Fruit fly (Drosophila melanogaster): ENCODE results near the gene CG9192.
"Not testable (repeated sequence)": the region's sequence is repeated elsewhere in the genome, so short reads cannot be mapped to it uniquely, and the experiment has no call there.

The CG9192 gene

DNA sequence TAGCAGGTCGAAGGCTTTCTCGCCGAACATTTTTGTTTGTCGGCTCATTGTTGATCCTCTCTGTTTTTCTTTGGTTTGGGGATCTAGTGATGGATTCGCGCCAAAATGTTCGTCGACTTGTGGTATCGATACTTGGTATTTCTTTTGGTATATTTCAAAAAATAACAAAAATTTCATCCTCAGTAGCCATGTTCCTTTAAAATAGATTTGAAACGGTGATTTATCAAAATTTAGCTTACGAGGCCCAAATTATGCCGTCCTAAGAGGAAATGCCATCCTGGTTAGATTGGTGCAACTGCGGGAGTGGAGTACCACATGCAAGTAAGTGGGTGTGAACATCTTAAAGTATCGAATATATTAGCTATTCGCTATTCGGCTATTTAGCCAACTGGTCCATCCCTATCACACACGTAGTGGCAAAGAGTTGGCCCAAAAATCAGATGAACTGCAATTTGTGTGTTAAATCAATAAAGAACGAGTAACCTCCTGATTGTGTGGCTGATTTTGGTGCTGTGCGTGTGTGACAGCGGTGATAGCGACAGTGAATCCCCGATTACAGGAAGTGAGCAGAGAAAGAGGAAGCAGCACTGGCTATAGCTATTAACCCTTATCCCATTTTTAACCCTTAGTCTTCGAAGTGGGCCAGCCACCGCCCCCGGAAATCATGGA lies 9.6 kb upstream of the CG9192 start, which contains the start of the genes Psf1 and Sac1 (continued):
- no peak for TF ChIP-seq Smox (GFP tag; optimal IDR thresholded peaks at IDR 0.05)
- TF ChIP-seq Gug (GFP tag; IDR thresholded peaks at IDR 0.05), result no peak
- no peak for TF ChIP-seq Lpt (GFP tag; optimal IDR thresholded peaks at IDR 0.05)
- no peak for TF ChIP-seq CG8632 (GFP tag; optimal IDR thresholded peaks at IDR 0.05)
- peak; percentile 81 for TF ChIP-seq svp (GFP tag)
- peak; percentile 32 for TF ChIP-seq CG11902 (GFP tag; optimal IDR thresholded peaks at IDR 0.05)
- no peak for TF ChIP-seq net (GFP tag; optimal IDR thresholded peaks at IDR 0.05)
- no peak for TF ChIP-seq Hr38 (GFP tag; optimal IDR thresholded peaks at IDR 0.05)
- TF ChIP-seq fd85E (GFP tag; optimal IDR thresholded peaks at IDR 0.05), result no peak
- no peak for TF ChIP-seq CG16779 (tag; optimal IDR thresholded peaks at IDR 0.05)
- peak; percentile 27 for TF ChIP-seq topi (GFP tag; optimal IDR thresholded peaks at IDR 0.05)
- TF ChIP-seq Hr39 (GFP tag; optimal IDR thresholded peaks at IDR 0.05), result peak; percentile 72
- TF ChIP-seq Eip78C (GFP tag), result peak; percentile 86
- no peak for TF ChIP-seq fkh (GFP tag; optimal IDR thresholded peaks at IDR 0.05)
- TF ChIP-seq CG31627 (GFP tag; optimal IDR thresholded peaks at IDR 0.05), result peak; percentile 61
- peak; percentile 32 for TF ChIP-seq lz (GFP tag; optimal IDR thresholded peaks at IDR 0.05)
- peak; percentile 34 for TF ChIP-seq CG10631 (GFP tag; optimal IDR thresholded peaks at IDR 0.05)
- TF ChIP-seq CG6808 (GFP tag; optimal IDR thresholded peaks at IDR 0.05), result no peak
- TF ChIP-seq CG34406 (GFP tag; optimal IDR thresholded peaks at IDR 0.05), result peak; percentile 7

DNA sequence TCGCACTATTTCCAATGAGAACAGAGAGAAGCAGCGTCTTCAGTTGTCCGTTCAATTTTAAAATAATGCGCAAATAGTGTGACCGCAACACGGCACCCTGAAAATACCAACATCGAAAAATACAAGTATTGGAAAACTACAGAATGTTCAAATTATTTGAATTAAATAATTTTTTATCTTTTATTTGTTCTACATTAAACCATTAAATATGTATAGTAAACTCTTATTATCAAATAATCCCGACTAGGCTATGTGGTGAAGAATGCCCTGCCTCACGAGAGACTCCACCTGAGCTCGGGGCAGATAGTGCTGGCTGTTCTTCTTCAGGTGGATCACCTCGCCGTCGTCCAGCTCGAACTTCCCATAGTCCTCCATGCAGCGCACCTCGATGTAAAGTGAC lies 8.7 kb upstream of the CG9192 start, which contains the start of gene CG32318:
TSS of gene CG32318 (minus strand) at position 101 of the 400 bp plus-strand sequence.
- TF ChIP-seq CG11294 (GFP tag; IDR thresholded peaks at IDR 0.05); Eip93F (GFP tag; optimal IDR thresholded peaks at IDR 0.05); dsx (GFP tag; optimal IDR thresholded peaks at IDR 0.05; ENCODE audit: poor library complexity, severe bottlenecking): not testable (repeated sequence)

DNA sequence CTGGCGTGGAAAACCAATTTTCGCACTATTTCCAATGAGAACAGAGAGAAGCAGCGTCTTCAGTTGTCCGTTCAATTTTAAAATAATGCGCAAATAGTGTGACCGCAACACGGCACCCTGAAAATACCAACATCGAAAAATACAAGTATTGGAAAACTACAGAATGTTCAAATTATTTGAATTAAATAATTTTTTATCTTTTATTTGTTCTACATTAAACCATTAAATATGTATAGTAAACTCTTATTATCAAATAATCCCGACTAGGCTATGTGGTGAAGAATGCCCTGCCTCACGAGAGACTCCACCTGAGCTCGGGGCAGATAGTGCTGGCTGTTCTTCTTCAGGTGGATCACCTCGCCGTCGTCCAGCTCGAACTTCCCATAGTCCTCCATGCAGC lies 7.7 kb upstream of the CG9192 start, which contains the start of gene Klp61F:
TSS of gene Klp61F (minus strand) at position 101 of the 400 bp plus-strand sequence.
- TF ChIP-seq Hr4, salr, CG6808 (GFP tag; optimal IDR thresholded peaks at IDR 0.05): not testable (repeated sequence)

DNA sequence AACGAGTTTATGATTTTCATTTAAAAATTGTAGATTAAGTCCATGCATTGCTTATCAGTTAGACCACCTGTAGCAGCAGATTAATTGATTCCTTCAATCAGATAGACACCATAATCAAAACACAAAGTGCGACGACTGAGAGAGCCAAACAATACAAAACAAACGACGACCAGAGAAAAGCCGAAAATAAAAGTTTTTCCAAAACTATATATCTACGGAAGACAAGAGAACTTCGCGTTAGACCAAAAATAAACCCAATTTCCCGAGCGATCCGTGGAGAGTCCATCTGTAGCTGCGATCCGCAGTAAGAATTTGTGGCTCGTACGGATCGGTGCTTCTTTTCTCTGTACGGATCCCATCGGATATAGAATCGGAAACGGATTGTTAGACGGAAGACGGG lies 2.7 kb downstream of the CG9192 start, which contains the start of gene galene:
TSS of gene galene (plus strand) at position 301 of the 400 bp plus-strand sequence.
- TF ChIP-seq CG16779 (tag; optimal IDR thresholded peaks at IDR 0.05), result no peak
- no peak for TF ChIP-seq Eip93F (GFP tag; optimal IDR thresholded peaks at IDR 0.05)
- TF ChIP-seq CG10669 (GFP tag; optimal IDR thresholded peaks at IDR 0.05), result no peak
- no peak for TF ChIP-seq CG11294 (GFP tag; IDR thresholded peaks at IDR 0.05)
- TF ChIP-seq CG7368 (GFP tag; optimal IDR thresholded peaks at IDR 0.05), result no peak
- TF ChIP-seq CG11902 (GFP tag; optimal IDR thresholded peaks at IDR 0.05), result no peak
- no peak for TF ChIP-seq acj6 (GFP tag; optimal IDR thresholded peaks at IDR 0.05)
- no peak for TF ChIP-seq CG8119 (GFP tag; IDR thresholded peaks at IDR 0.05)
- no peak for TF ChIP-seq CG15336 (GFP tag; IDR thresholded peaks at IDR 0.05)
- no peak for TF ChIP-seq CG6808 (GFP tag; optimal IDR thresholded peaks at IDR 0.05)
- no peak for TF ChIP-seq fd59A (GFP tag; optimal IDR thresholded peaks at IDR 0.05)
- TF ChIP-seq CG1621 (tag; optimal IDR thresholded peaks at IDR 0.05), result no peak
- no peak for TF ChIP-seq vri (GFP tag; optimal IDR thresholded peaks at IDR 0.05)
- no peak for TF ChIP-seq salr (GFP tag; optimal IDR thresholded peaks at IDR 0.05)
- no peak for TF ChIP-seq CG8319 (GFP tag; optimal IDR thresholded peaks at IDR 0.05)

DNA sequence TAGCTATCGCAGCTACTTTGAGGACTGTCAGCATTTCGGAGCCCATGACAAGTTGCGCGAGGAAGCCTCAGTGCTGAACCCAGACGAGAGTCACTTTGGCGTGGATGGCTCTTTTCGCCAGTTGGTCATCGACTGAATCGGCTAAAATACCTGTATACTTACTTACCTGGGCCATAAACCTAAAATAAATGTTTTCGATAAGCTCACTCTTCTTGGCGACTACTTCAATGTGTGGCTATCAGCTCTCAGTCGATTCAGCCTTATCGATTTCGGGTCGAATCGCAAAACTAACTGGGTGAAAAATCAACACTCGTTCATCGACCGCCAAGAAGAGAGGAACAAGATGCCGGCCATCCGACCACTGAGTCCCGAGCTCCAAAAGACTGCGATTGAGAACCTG lies 4.3 kb downstream of the CG9192 start, which contains the start of gene CG33966:
TSS of gene CG33966 (plus strand) at position 301 of the 400 bp plus-strand sequence.
- TF ChIP-seq topi (GFP tag; optimal IDR thresholded peaks at IDR 0.05), result no peak
- TF ChIP-seq CG6854 (GFP tag; optimal IDR thresholded peaks at IDR 0.05), result no peak
- no peak for TF ChIP-seq Eip78C (GFP tag)
- no peak for TF ChIP-seq achi (GFP tag; optimal IDR thresholded peaks at IDR 0.05)
- TF ChIP-seq Hr39 (GFP tag; optimal IDR thresholded peaks at IDR 0.05), result no peak
- no peak for TF ChIP-seq Sox15 (GFP tag; optimal IDR thresholded peaks at IDR 0.05)
- no peak for TF ChIP-seq Smox (GFP tag; optimal IDR thresholded peaks at IDR 0.05)
- TF ChIP-seq Hr4 (GFP tag; optimal IDR thresholded peaks at IDR 0.05), result no peak
- no peak for TF ChIP-seq OdsH (GFP tag; optimal IDR thresholded peaks at IDR 0.05)
- TF ChIP-seq Hr38 (GFP tag; optimal IDR thresholded peaks at IDR 0.05), result no peak
- no peak for TF ChIP-seq esn (GFP tag; optimal IDR thresholded peaks at IDR 0.05)
- no peak for TF ChIP-seq CG11762 (GFP tag; optimal IDR thresholded peaks at IDR 0.05; ENCODE audit: insufficient read depth)
- no peak for TF ChIP-seq fkh (GFP tag; optimal IDR thresholded peaks at IDR 0.05)
- TF ChIP-seq CG32006 (GFP tag; optimal IDR thresholded peaks at IDR 0.05), result no peak
- no peak for TF ChIP-seq ss (GFP tag; optimal IDR thresholded peaks at IDR 0.05)
- no peak for TF ChIP-seq Eip93F (GFP tag; optimal IDR thresholded peaks at IDR 0.05)
- no peak for TF ChIP-seq CG11902 (GFP tag; optimal IDR thresholded peaks at IDR 0.05)
- no peak for TF ChIP-seq dac (GFP tag; optimal IDR thresholded peaks at IDR 0.05)
- no peak for TF ChIP-seq CG11294 (GFP tag; IDR thresholded peaks at IDR 0.05)

Measured in whole organism, prepupa.